Worm (Caenorhabditis elegans) whole organism, L4 larva: ENCODE data around the gene ZC21.10.
A peak's percentile ranks its signal among the peaks of the same experiment; 100 is the strongest.

Experiments
- F37D6.2 ChIP-seq: sonication (generic microtip); optimal IDR thresholded peaks from 2 replicates; lab custom pipeline; 2016; ENCODE audit warnings: mild to moderate bottlenecking, missing genetic modification characterization, missing compliant biosample characterization
- T26A8.4 ChIP-seq: fragments of 200-800 bp; sonication (Bioruptor generic); IDR thresholded peaks from 2 replicates; pipeline ENCODE4 v1.3.6; 2022; ENCODE audit warnings: missing genetic modification characterization, missing compliant biosample characterization
- Y105C5A.15 ChIP-seq: fragments of 200-800 bp; sonication (Bioruptor generic); IDR thresholded peaks from 2 replicates; pipeline ENCODE4 v1.3.6; 2022; ENCODE audit warnings: missing genetic modification characterization, missing compliant biosample characterization
- Y48G9A.11 ChIP-seq: fragments of 200-800 bp; sonication (Bioruptor generic); IDR thresholded peaks from 2 replicates; pipeline ENCODE4 v1.3.6; 2022; ENCODE audit warnings: missing genetic modification reagents, missing genetic modification characterization, missing compliant biosample characterization
- Y75B8A.6 ChIP-seq: fragments of 200-800 bp; sonication (Bioruptor generic); IDR thresholded peaks from 2 replicates; pipeline ENCODE4 v1.3.6; 2022; ENCODE audit warnings: missing genetic modification reagents, missing genetic modification characterization, missing compliant biosample characterization
- aha-1 ChIP-seq: fragments of 150-350 bp; peaks from one replicate; lab custom pipeline; 2014; ENCODE audit warnings: missing biosample characterization, missing genetic modification characterization
- attf-4 ChIP-seq: sonication (generic microtip); optimal IDR thresholded peaks from 3 replicates; lab custom pipeline; 2017; ENCODE audit warnings: missing biosample characterization, missing genetic modification characterization
- ceh-20 ChIP-seq: fragments of 200-800 bp; sonication (Bioruptor generic); IDR thresholded peaks from 2 replicates; pipeline ENCODE4 v1.3.6; 2022; ENCODE audit warnings: missing genetic modification reagents, missing genetic modification characterization, missing compliant biosample characterization
- ceh-62 ChIP-seq: sonication (generic microtip); optimal IDR thresholded peaks from 2 replicates; lab custom pipeline; 2017; ENCODE audit warnings: missing biosample characterization, missing genetic modification characterization
- ceh-82 ChIP-seq: sonication (generic microtip); optimal IDR thresholded peaks from 2 replicates; lab custom pipeline; 2017; ENCODE audit warnings: missing biosample characterization, missing genetic modification characterization
- ces-1 ChIP-seq: fragments of 150-350 bp; sonication (generic microtip); optimal IDR thresholded peaks from 4 replicates; lab custom pipeline; 2014; ENCODE audit warnings: missing biosample characterization, missing genetic modification reagents, missing genetic modification characterization
- ctbp-1 ChIP-seq: fragments of 200-800 bp; sonication (Bioruptor generic); IDR thresholded peaks from 2 replicates; pipeline ENCODE4 v1.3.6; 2022; ENCODE audit warnings: missing genetic modification reagents, missing genetic modification characterization, missing compliant biosample characterization
- daf-8 ChIP-seq: fragments of 200-800 bp; sonication (Bioruptor generic); IDR thresholded peaks from 2 replicates; pipeline ENCODE4 v1.3.6; 2022; ENCODE audit warnings: missing genetic modification characterization, missing compliant biosample characterization
- dmd-6 ChIP-seq: fragments of 200-800 bp; sonication (Bioruptor generic); IDR thresholded peaks from 2 replicates; pipeline ENCODE4 v1.3.6; 2022; ENCODE audit warnings: missing genetic modification reagents, missing genetic modification characterization, missing compliant biosample characterization
- duxl-1 ChIP-seq: sonication (generic microtip); optimal IDR thresholded peaks from 2 replicates; lab custom pipeline; 2016; ENCODE audit warnings: mild to moderate bottlenecking, missing genetic modification characterization, moderate library complexity, missing compliant biosample characterization; ENCODE audit not compliant: poor library complexity
- hif-1 ChIP-seq, 2 experiments: sonication (generic microtip); optimal IDR thresholded peaks; 2 replicates each; lab custom pipeline; 2016 to 2017; ENCODE audit warnings: missing compliant biosample characterization in 2 of 2, missing genetic modification characterization in 2 of 2, missing genetic modification reagents in 2 of 2, missing genotype in 2 of 2, mild to moderate bottlenecking in 1 of 2
- hlh-11 ChIP-seq: fragments of 200-800 bp; sonication (Bioruptor generic); optimal IDR thresholded peaks from 2 replicates; lab custom pipeline; 2018; ENCODE audit warnings: mild to moderate bottlenecking, missing genetic modification characterization, missing compliant biosample characterization
- hlh-30 ChIP-seq: sonication (generic microtip); optimal IDR thresholded peaks from 2 replicates; lab custom pipeline; 2017; ENCODE audit warnings: antibody characterized with exemption, mild to moderate bottlenecking, missing genetic modification characterization, missing compliant biosample characterization; ENCODE audit not compliant: insufficient read depth
- lin-38 ChIP-seq: fragments of 200-800 bp; sonication (Bioruptor generic); IDR thresholded peaks from 2 replicates; pipeline ENCODE4 v1.3.6; 2022; ENCODE audit warnings: missing genetic modification reagents, missing genetic modification characterization, missing compliant biosample characterization
- mdl-1 ChIP-seq, 2 experiments: fragments of 150-350 bp in 1 of 2; sonication (generic microtip) in 1 of 2; optimal IDR thresholded peaks; 2 replicates each; lab custom pipeline; 2014 to 2017; ENCODE audit warnings: missing biosample characterization in 2 of 2, missing genetic modification characterization in 2 of 2
- mdt-29 ChIP-seq: fragments of 200-800 bp; sonication (Bioruptor generic); IDR thresholded peaks from 2 replicates; pipeline ENCODE4 v1.3.6; 2022; ENCODE audit warnings: missing genetic modification reagents, missing genetic modification characterization, missing compliant biosample characterization
- mxl-2 ChIP-seq: fragments of 200-800 bp; sonication (Bioruptor generic); conservative IDR thresholded peaks from 2 replicates; pipeline ENCODE4 v1.3.6; 2022; ENCODE audit warnings: missing genetic modification reagents, missing genetic modification characterization, missing compliant biosample characterization
- nhr-111 ChIP-seq: fragments of 200-800 bp; sonication (Bioruptor generic); optimal IDR thresholded peaks from 2 replicates; lab custom pipeline; 2018; ENCODE audit warnings: mild to moderate bottlenecking, missing genetic modification characterization, missing compliant biosample characterization
- nhr-25 ChIP-seq: sonication (generic microtip); optimal IDR thresholded peaks from 2 replicates; lab custom pipeline; 2017; ENCODE audit warnings: missing genetic modification characterization, mild to moderate bottlenecking, missing compliant biosample characterization, antibody characterized with exemption, moderate library complexity, borderline replicate concordance; ENCODE audit not compliant: insufficient read depth
- nhr-48 ChIP-seq: sonication (generic microtip); optimal IDR thresholded peaks from 2 replicates; lab custom pipeline; 2016; ENCODE audit warnings: mild to moderate bottlenecking, missing genetic modification characterization, missing compliant biosample characterization
- nhr-6 ChIP-seq: fragments of 150-350 bp; optimal IDR thresholded peaks from 2 replicates; lab custom pipeline; 2014; ENCODE audit warnings: missing biosample characterization, missing genetic modification characterization
- nhr-76 ChIP-seq: fragments of 150-350 bp; optimal IDR thresholded peaks from 2 replicates; lab custom pipeline; 2014; ENCODE audit warnings: missing biosample characterization, missing genetic modification characterization
- pha-4 ChIP-seq, 2 experiments: fragments of 150-350 bp in 1 of 2; fragments of 200-800 bp in 1 of 2; sonication (Bioruptor generic) in 1 of 2; IDR thresholded peaks in 1 of 2; optimal IDR thresholded peaks in 1 of 2; 2 replicates each; pipeline versions ENCODE4 v1.3.6 to Lab custom; 2014 to 2022; ENCODE audit warnings: missing genetic modification characterization in 2 of 2, missing genetic modification reagents in 2 of 2, missing biosample characterization in 1 of 2, missing compliant biosample characterization in 1 of 2
- php-3 ChIP-seq: fragments of 200-800 bp; sonication (Bioruptor generic); IDR thresholded peaks from 2 replicates; pipeline ENCODE4 v1.3.6; 2022; ENCODE audit warnings: missing genetic modification reagents, missing genetic modification characterization, missing compliant biosample characterization
- rbr-2 ChIP-seq: sonication (generic microtip); optimal IDR thresholded peaks from 2 replicates; lab custom pipeline; 2016; ENCODE audit warnings: missing genotype, missing genetic modification characterization, missing compliant biosample characterization
- snpc-1.2 ChIP-seq: fragments of 200-800 bp; sonication (Bioruptor generic); IDR thresholded peaks from 2 replicates; pipeline ENCODE4 v1.3.6; 2022; ENCODE audit warnings: missing genetic modification reagents, missing genetic modification characterization, missing compliant biosample characterization
- unc-62 ChIP-seq, 3 experiments: fragments of 150-350 bp in 1 of 3; sonication (generic microtip); optimal IDR thresholded peaks in 2 of 3; peaks in 1 of 3; 1 replicate in 1 of 3; 2 replicates in 2 of 3; lab custom pipeline; 2014 to 2017; ENCODE audit warnings: missing biosample characterization in 3 of 3, missing genetic modification characterization in 3 of 3, missing genetic modification reagents in 3 of 3, missing genotype in 1 of 3
- zip-11 ChIP-seq: fragments of 200-800 bp; sonication (Bioruptor generic); IDR thresholded peaks from 2 replicates; pipeline ENCODE4 v1.3.6; 2022; ENCODE audit warnings: missing genetic modification characterization, missing compliant biosample characterization

Gene ZC21.10

DNA sequence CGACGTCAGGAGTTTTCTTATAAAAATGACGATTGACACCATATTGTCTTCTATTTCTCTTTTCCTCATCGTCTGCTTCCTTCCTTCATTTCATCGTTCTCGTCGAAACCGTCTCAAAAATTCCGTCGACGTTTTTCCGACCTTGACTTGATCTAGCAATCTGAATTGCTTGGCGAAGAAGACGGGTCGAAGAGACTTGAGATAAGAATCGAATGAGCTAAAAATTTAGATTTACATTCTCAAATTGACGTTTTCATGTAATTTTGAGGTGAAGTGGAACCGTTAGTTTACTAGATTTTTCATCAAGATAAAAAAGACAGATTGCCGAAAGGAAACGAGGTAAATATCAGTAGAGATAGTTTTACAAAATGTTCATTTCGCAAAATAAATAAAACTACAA lies 47.7 kb downstream of the ZC21.10 start:
- TF ChIP-seq snpc-1.2 (GFP tag; lab: Robert Waterston, UW) (no peak), rbr-2 (tag; lab: Kevin White, UChicago) (no peak), ceh-62 (tag; lab: Kevin White, UChicago) (no peak), Y105C5A.15 (no peak), zip-11 (GFP tag; lab: Robert Waterston, UW) (no peak), nhr-111 (GFP tag; lab: Kevin White, UChicago) (no peak), nhr-6 (tag; lab: Kevin White, UChicago) (no peak), nhr-25 (tag; lab: Kevin White, UChicago) (no peak), nhr-48 (tag; lab: Kevin White, UChicago) (no peak), daf-8 (GFP tag; lab: Robert Waterston, UW) (no peak), mxl-2 (GFP tag; lab: Robert Waterston, UW) (no peak), ceh-82 (tag; lab: Kevin White, UChicago) (no peak), hlh-30 (tag; lab: Kevin White, UChicago) (no peak), ces-1 (no peak), Y75B8A.6 (no peak), nhr-76 (tag; lab: Kevin White, UChicago) (no peak), dmd-6 (GFP tag; lab: Robert Waterston, UW) (no peak), attf-4 (tag; lab: Kevin White, UChicago) (no peak)
- TF ChIP-seq, all 104 proteins: peak for 0

DNA sequence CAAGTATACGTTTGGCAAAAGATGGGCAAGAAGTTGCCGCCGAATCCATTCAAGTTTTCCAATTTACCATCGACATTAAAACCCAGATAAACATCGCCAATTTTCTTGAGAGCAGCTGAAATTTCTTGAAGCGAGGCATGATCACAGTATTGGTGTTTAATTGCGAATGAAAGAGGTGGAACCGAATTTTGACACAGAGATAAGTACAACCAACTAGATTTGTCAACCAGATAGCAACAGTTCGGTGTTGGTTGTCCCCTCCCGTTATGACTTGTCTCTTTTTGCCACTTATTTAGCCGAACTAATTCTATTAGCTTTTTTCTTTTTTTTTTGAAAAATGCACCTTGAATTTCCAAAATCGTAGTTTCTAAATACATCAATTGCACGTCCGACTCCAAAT lies 48.5 kb downstream of the ZC21.10 start:
- TF ChIP-seq aha-1 (peak; percentile 5), hif-1 (tag; optimal IDR thresholded peaks at IDR 0.05; lab: Kevin White, UChicago) (no peak), unc-62 (GFP tag; optimal IDR thresholded peaks at IDR 0.05 in 1 of 2; lab: Kevin White, UChicago) (peak in 1 of 2 experiments; percentile 83), unc-62 (tag; optimal IDR thresholded peaks at IDR 0.05; lab: Kevin White, UChicago) (no peak)

DNA sequence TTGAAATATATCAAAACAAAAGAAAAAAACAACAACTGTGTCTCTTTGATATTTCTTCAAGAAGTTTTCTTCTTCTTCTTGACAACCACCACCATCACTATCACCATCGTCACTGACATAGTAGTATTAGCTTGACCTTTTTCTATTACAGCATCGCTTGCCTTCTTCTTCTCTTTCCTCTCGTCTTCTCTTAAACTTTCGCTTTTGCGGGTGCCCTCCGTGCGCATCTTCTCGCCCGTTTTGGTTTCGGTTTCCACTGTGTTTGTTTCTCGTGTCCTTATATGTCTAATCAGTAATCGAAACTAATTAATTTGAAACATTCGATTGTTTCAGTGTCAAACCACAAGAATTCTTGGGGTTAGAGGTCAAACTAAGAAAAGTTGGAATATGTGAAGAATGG lies 49.5 kb downstream of the ZC21.10 start:
- TF ChIP-seq T26A8.4 (GFP tag; lab: Robert Waterston, UW) = no peak
- peak; percentile 93 for TF ChIP-seq aha-1
- TF ChIP-seq F37D6.2 (tag; lab: Kevin White, UChicago) = no peak
- 0 out of 2 replicates have a peak, but pooled peaks have one; percentile 36 for TF ChIP-seq ctbp-1 (GFP tag; lab: Robert Waterston, UW)

DNA sequence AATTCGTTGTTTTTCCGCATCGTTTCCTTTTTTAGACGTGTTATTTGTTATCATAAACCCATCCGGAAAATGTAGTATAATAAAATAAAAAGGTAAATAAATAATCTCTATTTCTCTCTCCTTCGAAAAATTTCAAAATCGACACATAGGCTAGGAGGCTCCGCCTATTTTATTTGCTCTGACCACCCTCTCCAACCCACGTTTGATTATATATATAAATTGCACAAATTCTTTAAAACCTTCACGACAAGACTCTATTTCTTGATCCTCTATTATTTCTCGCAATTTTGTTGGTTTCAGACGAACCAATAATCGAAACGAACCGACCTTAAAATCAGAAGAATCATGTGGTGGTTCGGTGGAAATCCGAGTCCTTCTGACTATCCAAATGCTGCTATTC lies 50.9 kb downstream of the ZC21.10 start, which contains the start of gene doxa-1:
Gene doxa-1 (plus strand): TSS at position 301 of the 400 bp plus-strand sequence.
- TF ChIP-seq duxl-1 (tag; lab: Kevin White, UChicago) (no peak), ceh-20 (GFP tag; lab: Robert Waterston, UW) (no peak), unc-62 (GFP tag; optimal IDR thresholded peaks at IDR 0.05 in 1 of 2; lab: Kevin White, UChicago) (peak in 1 of 2 experiments; percentile 87), unc-62 (tag; optimal IDR thresholded peaks at IDR 0.05; lab: Kevin White, UChicago) (no peak), Y48G9A.11 (GFP tag; lab: Robert Waterston, UW) (no peak), hlh-11 (tag; lab: Kevin White, UChicago) (no peak), pha-4 (GFP tag; IDR thresholded peaks at IDR 0.05; lab: Robert Waterston, UW) (no peak), pha-4 (tag; optimal IDR thresholded peaks at IDR 0.05; lab: Kevin White, UChicago) (no peak), nhr-6 (tag; lab: Kevin White, UChicago) (no peak), aha-1 (peak; percentile 11), php-3 (GFP tag; lab: Robert Waterston, UW) (no peak), lin-38 (GFP tag; lab: Robert Waterston, UW) (no peak), mdt-29 (no peak), mdl-1 (tag; optimal IDR thresholded peaks at IDR 0.05; lab: Kevin White, UChicago) (no peak)
